Worm (Caenorhabditis elegans): ENCODE measurements around the gene rpn-12.

ce11 chrII:11652125-11652524 is 799 bp upstream of the rpn-12 start:
- TF ChIP-seq unc-39 (tag; optimal IDR thresholded peaks at IDR 0.05) (no peak), fos-1 (tag; optimal IDR thresholded peaks at IDR 0.05) (no peak), unc-130 (GFP tag; optimal IDR thresholded peaks at IDR 0.05) (no peak), zag-1 (tag; optimal IDR thresholded peaks at IDR 0.05) (no peak), fkh-10 (GFP tag; optimal IDR thresholded peaks at IDR 0.05) (no peak), mdl-1 (tag; optimal IDR thresholded peaks at IDR 0.05) (no peak), lin-29 (GFP tag; IDR thresholded peaks at IDR 0.05) (no peak), lin-39 (tag; optimal IDR thresholded peaks at IDR 0.05) (no peak), pqm-1 (tag; optimal IDR thresholded peaks at IDR 0.05) (no peak), R02D3.7 (tag; optimal IDR thresholded peaks at IDR 0.05) (no peak), hlh-11 (tag; optimal IDR thresholded peaks at IDR 0.05) (no peak)
